Fruit fly (Drosophila melanogaster) whole organism, embryonic: Measurements from ENCODE around the gene saturn.

ENCODE experiments used
- Ada2b ChIP-seq: fragments of 200-800 bp; sonication (Bioruptor generic); IDR thresholded peaks from 2 replicates; pipeline ENCODE4 v1.3.6; 2022; ENCODE audit warnings: missing biosample characterization, missing genetic modification characterization
- Aef1 ChIP-seq: fragments of 200-800 bp; sonication (Bioruptor generic); IDR thresholded peaks from 3 replicates; pipeline ENCODE4 v1.3.6; 2022; ENCODE audit warnings: missing biosample characterization, missing genetic modification characterization
- C15 ChIP-seq: fragments of 200-800 bp; sonication (Bioruptor generic); IDR thresholded peaks from 3 replicates; pipeline ENCODE4 v1.3.6; 2022; ENCODE audit warnings: missing biosample characterization, missing genetic modification characterization
- CG10267 ChIP-seq: fragments of 200-800 bp; sonication (Bioruptor generic); optimal IDR thresholded peaks from 2 replicates; lab custom pipeline; 2018; ENCODE audit warnings: missing biosample characterization, mild to moderate bottlenecking, missing genetic modification characterization, moderate library complexity
- CG11398 ChIP-seq: fragments of 200-800 bp; sonication (Bioruptor generic); optimal IDR thresholded peaks from 2 replicates; lab custom pipeline; 2016; ENCODE audit warnings: missing biosample characterization, missing genetic modification characterization
- CG11560 ChIP-seq: fragments of 200-800 bp; sonication (Bioruptor generic); IDR thresholded peaks from 3 replicates; pipeline ENCODE4 v1.3.6; 2022; ENCODE audit warnings: missing biosample characterization, missing genetic modification characterization
- CG12659 ChIP-seq: fragments of 200-800 bp; sonication (Bioruptor generic); optimal IDR thresholded peaks from 3 replicates; lab custom pipeline; 2017; ENCODE audit warnings: mild to moderate bottlenecking, missing biosample characterization, missing genetic modification reagents, missing genetic modification characterization
- CG14965 ChIP-seq: fragments of 200-800 bp; sonication (Bioruptor generic); optimal IDR thresholded peaks from 2 replicates; lab custom pipeline; 2016; ENCODE audit warnings: missing biosample characterization, missing genetic modification characterization, borderline replicate concordance
- CG1647 ChIP-seq: fragments of 200-800 bp; sonication (Bioruptor generic); optimal IDR thresholded peaks from 3 replicates; lab custom pipeline; 2016; ENCODE audit warnings: missing biosample characterization, missing genetic modification characterization
- CG16813 ChIP-seq: fragments of 200-800 bp; sonication (Bioruptor generic); IDR thresholded peaks from 3 replicates; pipeline ENCODE4 v1.3.6; 2022; ENCODE audit warnings: missing biosample characterization, missing genetic modification characterization; ENCODE audit not compliant: partially characterized antibody
- CG17328 ChIP-seq: fragments of 200-800 bp; sonication (Bioruptor generic); IDR thresholded peaks from 2 replicates; pipeline ENCODE4 v1.3.6; 2022; ENCODE audit warnings: missing biosample characterization, missing genetic modification characterization
- CG17829 ChIP-seq: fragments of 200-800 bp; optimal IDR thresholded peaks from 2 replicates; lab custom pipeline; 2019; ENCODE audit warnings: missing biosample characterization, mild to moderate bottlenecking, missing genetic modification characterization, moderate library complexity
- CG1792 ChIP-seq: fragments of 200-800 bp; sonication (Bioruptor generic); optimal IDR thresholded peaks from 2 replicates; lab custom pipeline; 2016; ENCODE audit warnings: missing biosample characterization, missing genetic modification characterization
- CG31224 ChIP-seq: fragments of 200-800 bp; sonication (Bioruptor generic); IDR thresholded peaks from 2 replicates; pipeline ENCODE4 v1.3.6; 2022; ENCODE audit warnings: missing biosample characterization, missing genetic modification characterization
- CG31388 ChIP-seq: fragments of 200-800 bp; sonication (Bioruptor generic); optimal IDR thresholded peaks from 2 replicates; lab custom pipeline; 2016; ENCODE audit warnings: missing biosample characterization, missing genetic modification characterization
- CG33557 ChIP-seq: fragments of 200-800 bp; sonication (Bioruptor generic); optimal IDR thresholded peaks from 2 replicates; lab custom pipeline; 2019; ENCODE audit warnings: missing biosample characterization, mild to moderate bottlenecking, missing genetic modification characterization, moderate library complexity
- CG4707 ChIP-seq: fragments of 200-800 bp; sonication (Bioruptor generic); optimal IDR thresholded peaks from 2 replicates; lab custom pipeline; 2018; ENCODE audit warnings: missing biosample characterization, mild to moderate bottlenecking, missing genetic modification characterization, moderate library complexity
- CG4730 ChIP-seq: fragments of 200-800 bp; sonication (Bioruptor generic); IDR thresholded peaks from 2 replicates; pipeline ENCODE4 v1.3.6; 2022; ENCODE audit warnings: missing biosample characterization, missing genetic modification characterization
- CG9932 ChIP-seq: fragments of 200-800 bp; sonication (Bioruptor generic); IDR thresholded peaks from 2 replicates; pipeline ENCODE4 v1.3.6; 2022; ENCODE audit warnings: missing biosample characterization, missing genetic modification characterization
- CHES-1-like ChIP-seq: fragments of 200-800 bp; sonication (Bioruptor generic); optimal IDR thresholded peaks from 2 replicates; lab custom pipeline; 2016; ENCODE audit warnings: missing biosample characterization, missing genetic modification characterization
- CoRest ChIP-seq: fragments of 200-800 bp; sonication (Bioruptor generic); optimal IDR thresholded peaks from 3 replicates; lab custom pipeline; 2018; ENCODE audit warnings: missing biosample characterization, mild to moderate bottlenecking, missing genetic modification characterization, moderate library complexity
- D ChIP-seq, 2 experiments: fragments of 200-800 bp in 1 of 2; fragments of >200 bp in 1 of 2; sonication (Bioruptor generic) in 1 of 2; optimal IDR thresholded peaks; 2 replicates in 1 of 2; 3 replicates in 1 of 2; lab custom pipeline; 2017; ENCODE audit warnings: mild to moderate bottlenecking in 1 of 2, missing biosample characterization in 1 of 2, missing genetic modification characterization in 1 of 2, missing genetic modification reagents in 1 of 2
- D19B ChIP-seq: fragments of 200-800 bp; sonication (Bioruptor generic); optimal IDR thresholded peaks from 2 replicates; lab custom pipeline; 2017; ENCODE audit warnings: missing biosample characterization, mild to moderate bottlenecking, missing genetic modification characterization
- Dip2 ChIP-seq: fragments of 200-800 bp; sonication (Bioruptor generic); IDR thresholded peaks from 2 replicates; pipeline ENCODE4 v1.3.6; 2022; ENCODE audit warnings: missing biosample characterization, missing genetic modification characterization
- H2.0 ChIP-seq: fragments of 200-800 bp; sonication (Bioruptor generic); IDR thresholded peaks from 2 replicates; pipeline ENCODE4 v1.3.6; 2022; ENCODE audit warnings: missing biosample characterization, missing genetic modification characterization
- HLH54F ChIP-seq: fragments of 200-800 bp; sonication (Bioruptor generic); optimal IDR thresholded peaks from 3 replicates; lab custom pipeline; 2016; ENCODE audit warnings: missing biosample characterization, missing genetic modification characterization
- Mad ChIP-seq: fragments of 200-800 bp; sonication (Bioruptor generic); optimal IDR thresholded peaks from 2 replicates; lab custom pipeline; 2016; ENCODE audit warnings: missing biosample characterization, missing genetic modification characterization
- Meics ChIP-seq: fragments of 200-800 bp; sonication (Bioruptor generic); optimal IDR thresholded peaks from 2 replicates; lab custom pipeline; 2017; ENCODE audit warnings: missing biosample characterization, mild to moderate bottlenecking, missing genetic modification characterization
- Nf-YA ChIP-seq: fragments of 200-800 bp; sonication (Bioruptor generic); IDR thresholded peaks from 2 replicates; pipeline ENCODE4 v1.3.6; 2022; ENCODE audit warnings: missing biosample characterization, missing genetic modification characterization
- Opbp ChIP-seq: fragments of 200-800 bp; sonication (Bioruptor generic); IDR thresholded peaks from 3 replicates; pipeline ENCODE4 v1.3.6; 2022; ENCODE audit warnings: missing biosample characterization, missing genetic modification characterization; ENCODE audit not compliant: partially characterized antibody
- Poxn ChIP-seq: fragments of 200-800 bp; sonication (Bioruptor generic); IDR thresholded peaks from 2 replicates; pipeline ENCODE4 v1.3.6; 2022; ENCODE audit warnings: missing biosample characterization, missing genetic modification characterization
- Ravus ChIP-seq: fragments of 200-800 bp; sonication (Bioruptor generic); IDR thresholded peaks from 2 replicates; pipeline ENCODE4 v1.3.6; 2022; ENCODE audit warnings: missing biosample characterization, missing genetic modification characterization
- bigmax ChIP-seq: fragments of 200-800 bp; sonication (Bioruptor generic); optimal IDR thresholded peaks from 2 replicates; lab custom pipeline; 2018; ENCODE audit warnings: missing biosample characterization, mild to moderate bottlenecking, missing genetic modification characterization
- dmrt11E ChIP-seq: fragments of 200-800 bp; sonication (Bioruptor generic); optimal IDR thresholded peaks from 3 replicates; lab custom pipeline; 2018; ENCODE audit warnings: missing biosample characterization, mild to moderate bottlenecking, missing genetic modification characterization, moderate library complexity
- fu2 ChIP-seq: fragments of 200-800 bp; sonication (Bioruptor generic); optimal IDR thresholded peaks from 2 replicates; lab custom pipeline; 2016; ENCODE audit warnings: missing biosample characterization, missing genetic modification characterization
- gt ChIP-seq: fragments of 200-800 bp; sonication (Bioruptor generic); IDR thresholded peaks from 2 replicates; pipeline ENCODE4 v1.3.6; 2022; ENCODE audit warnings: missing biosample characterization, missing genetic modification characterization
- ham ChIP-seq: fragments of 200-800 bp; sonication (Bioruptor generic); IDR thresholded peaks from 2 replicates; pipeline ENCODE4 v1.3.6; 2022; ENCODE audit warnings: missing biosample characterization, missing genetic modification characterization
- lab ChIP-seq: fragments of 200-800 bp; sonication (Bioruptor generic); optimal IDR thresholded peaks from 3 replicates; lab custom pipeline; 2017; ENCODE audit warnings: missing biosample characterization, missing genetic modification characterization, mild to moderate bottlenecking, moderate library complexity, missing genetic modification reagents
- maf-S ChIP-seq: fragments of 200-800 bp; sonication (Bioruptor generic); optimal IDR thresholded peaks from 2 replicates; lab custom pipeline; 2016; ENCODE audit warnings: missing biosample characterization, missing genetic modification characterization
- pan ChIP-seq, 4 experiments: fragments of >200 bp in 3 of 4; fragments of 200-800 bp in 1 of 4; sonication (Bioruptor generic) in 1 of 4; optimal IDR thresholded peaks in 3 of 4; IDR thresholded peaks in 1 of 4; 2 replicates each; pipeline versions ENCODE4 v1.3.6 to Lab custom; 2017 to 2022; ENCODE audit warnings: missing biosample characterization in 2 of 4, missing genetic modification characterization in 2 of 4, mixed read lengths in 1 of 4
- prd ChIP-seq, 3 experiments: fragments of >200 bp in 2 of 3; fragments of 200-800 bp in 1 of 3; sonication (Bioruptor generic) in 1 of 3; optimal IDR thresholded peaks in 2 of 3; IDR thresholded peaks in 1 of 3; 2 replicates in 2 of 3; 3 replicates in 1 of 3; pipeline versions ENCODE4 v1.3.6 to Lab custom; 2017 to 2022; ENCODE audit warnings: missing biosample characterization in 1 of 3, missing genetic modification characterization in 1 of 3
- rib ChIP-seq: fragments of 200-800 bp; sonication (Bioruptor generic); IDR thresholded peaks from 2 replicates; pipeline ENCODE4 v1.3.6; 2022; ENCODE audit warnings: missing biosample characterization, missing genetic modification characterization
- slou ChIP-seq: fragments of 200-800 bp; sonication (Bioruptor generic); optimal IDR thresholded peaks from 3 replicates; lab custom pipeline; 2016; ENCODE audit warnings: missing biosample characterization, missing genetic modification characterization
- sqz ChIP-seq: fragments of 200-800 bp; sonication (Bioruptor generic); optimal IDR thresholded peaks from 3 replicates; lab custom pipeline; 2018; ENCODE audit warnings: missing biosample characterization, mild to moderate bottlenecking, missing genetic modification characterization
- tio ChIP-seq: fragments of 200-800 bp; sonication (Bioruptor generic); optimal IDR thresholded peaks from 2 replicates; lab custom pipeline; 2017; ENCODE audit warnings: missing biosample characterization, missing genetic modification characterization, inconsistent platforms
- tll ChIP-seq, 2 experiments: fragments of 200-800 bp in 1 of 2; fragments of >200 bp in 1 of 2; sonication (Bioruptor generic) in 1 of 2; optimal IDR thresholded peaks; 2 replicates each; lab custom pipeline; 2017 to 2019; ENCODE audit warnings: missing biosample characterization in 2 of 2, missing genetic modification characterization in 2 of 2, mild to moderate bottlenecking in 1 of 2, moderate library complexity in 1 of 2
- ttk ChIP-seq: fragments of 200-800 bp; sonication (Bioruptor generic); IDR thresholded peaks from 2 replicates; pipeline ENCODE4 v2.1.2; 2022; ENCODE audit warnings: missing biosample characterization, missing genetic modification characterization
- unc-4 ChIP-seq: fragments of 200-800 bp; sonication (Bioruptor generic); IDR thresholded peaks from 2 replicates; pipeline ENCODE4 v1.3.6; 2022; ENCODE audit warnings: missing biosample characterization, missing genetic modification characterization; ENCODE audit not compliant: partially characterized antibody

Gene saturn

DNA sequence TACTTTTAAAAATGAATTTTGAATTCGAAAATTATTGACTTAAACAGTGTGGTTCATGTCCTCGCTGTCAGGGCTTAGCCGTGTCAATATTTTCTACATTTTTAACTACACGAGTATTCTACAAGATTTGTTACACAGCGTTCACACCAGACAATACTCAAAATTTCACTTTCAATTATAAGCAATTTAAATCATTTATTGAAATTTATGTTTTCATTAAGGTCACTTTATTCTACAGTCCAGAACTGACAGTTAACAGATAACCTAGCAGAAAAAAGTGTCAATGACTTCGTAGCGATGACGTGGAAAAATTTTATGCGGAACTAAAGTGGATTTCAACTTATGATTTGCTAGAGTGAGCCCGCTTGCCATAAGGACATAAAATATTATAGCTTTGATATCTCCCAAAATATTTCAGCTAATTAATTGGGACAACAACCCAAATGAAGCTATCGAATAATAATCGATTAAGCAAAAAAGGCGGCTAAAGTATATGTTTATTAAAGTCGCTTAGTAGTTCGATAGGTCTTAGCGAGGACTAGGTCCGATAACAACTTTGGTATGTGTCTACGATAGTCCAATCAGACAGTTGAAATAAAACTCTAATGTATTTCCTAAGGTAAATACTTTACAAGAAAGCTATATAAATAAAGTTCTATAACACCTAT, 13.0 kb upstream of the saturn start (continued):
- peak; percentile 39 for TF ChIP-seq dmrt11E (tag; lab: Kevin White, UChicago)
- TF ChIP-seq bigmax (GFP tag; lab: Kevin White, UChicago): no peak
- TF ChIP-seq CG17328 (GFP tag; lab: Robert Waterston, UW): peak; percentile 89
- no peak for TF ChIP-seq D (optimal IDR thresholded peaks at IDR 0.05; lab: Kevin White, UChicago)
- peak; percentile 21 for TF ChIP-seq D (GFP tag; optimal IDR thresholded peaks at IDR 0.05; lab: Kevin White, UChicago)
- peak; percentile 51; the same call in 2 of the 3 replicates for TF ChIP-seq Opbp
- TF ChIP-seq tio (GFP tag; lab: Kevin White, UChicago): no peak
- TF ChIP-seq CG9932 (GFP tag; lab: Robert Waterston, UW): peak; percentile 76
- TF ChIP-seq CG16813: no peak; the same call in 1 of the 3 replicates
- no peak for TF ChIP-seq fu2 (GFP tag; lab: Kevin White, UChicago)
- TF ChIP-seq D19B (GFP tag; lab: Kevin White, UChicago): peak; percentile 2
- no peak for TF ChIP-seq unc-4 (GFP tag; lab: Robert Waterston, UW)
- no peak for TF ChIP-seq CHES-1-like (GFP tag; lab: Kevin White, UChicago)
- TF ChIP-seq CG31388: no peak
- TF ChIP-seq CG31224 (GFP tag; lab: Robert Waterston, UW): no peak
- TF ChIP-seq rib (GFP tag; lab: Robert Waterston, UW): no peak
- no peak for TF ChIP-seq prd (optimal IDR thresholded peaks at IDR 0.05; lab: Kevin White, UChicago)
- TF ChIP-seq prd (GFP tag; IDR thresholded peaks at IDR 0.05; lab: Robert Waterston, UW): peak; percentile 63
- TF ChIP-seq Dip2 (GFP tag; lab: Robert Waterston, UW): no peak
- no peak for TF ChIP-seq Mad
- peak; percentile 80 for TF ChIP-seq H2.0
- no peak for TF ChIP-seq CG14965 (GFP tag; lab: Kevin White, UChicago)
- peak; percentile 21 for TF ChIP-seq CG10267 (tag; lab: Kevin White, UChicago)
- 0 out of 2 replicates have a peak, but pooled peaks have one; percentile 34 for TF ChIP-seq CG4730 (GFP tag; lab: Robert Waterston, UW)
- peak in 1 of 2 experiments; percentile 9 for TF ChIP-seq tll (GFP tag; optimal IDR thresholded peaks at IDR 0.05; lab: Kevin White, UChicago)
- peak; percentile 61; the same call in 1 of the 2 replicates for TF ChIP-seq Ada2b (GFP tag; lab: Robert Waterston, UW)
- no peak for TF ChIP-seq CG11398
- no peak for TF ChIP-seq Poxn (GFP tag; lab: Robert Waterston, UW)
- no peak for TF ChIP-seq gt (GFP tag; lab: Robert Waterston, UW)
- TF ChIP-seq CoRest (tag; lab: Kevin White, UChicago): peak; percentile 44
- TF ChIP-seq pan (optimal IDR thresholded peaks at IDR 0.05; lab: Kevin White, UChicago): no peak
- peak in 1 of 2 experiments; percentile 83 for TF ChIP-seq pan (GFP tag; optimal IDR thresholded peaks at IDR 0.05 in 1 of 2, IDR thresholded peaks at IDR 0.05 in 1 of 2)
- no peak for TF ChIP-seq CG33557
- no peak for TF ChIP-seq ham
- TF ChIP-seq CG4707 (GFP tag; lab: Kevin White, UChicago): no peak
- peak; percentile 65 for TF ChIP-seq Aef1 (GFP tag; lab: Robert Waterston, UW)
- 0 out of 2 replicates have a peak, but pooled peaks have one; percentile 15 for TF ChIP-seq ttk
- TF ChIP-seq CG11560 (tag; lab: Robert Waterston, UW): peak; percentile 96; the same call in 2 of the 3 replicates
- TF ChIP-seq CG1792 (GFP tag; lab: Kevin White, UChicago): peak; percentile 18
- TF ChIP-seq C15 (GFP tag; lab: Robert Waterston, UW): no peak
- peak; percentile 10 for TF ChIP-seq HLH54F (GFP tag; lab: Kevin White, UChicago)
- TF ChIP-seq maf-S (GFP tag; lab: Kevin White, UChicago): no peak
- TF ChIP-seq slou (GFP tag; lab: Kevin White, UChicago): no peak
- no peak for TF ChIP-seq Ravus (GFP tag; lab: Robert Waterston, UW)
- TF ChIP-seq CG17829 (tag; lab: Kevin White, UChicago): no peak
- TF ChIP-seq Meics (GFP tag; lab: Kevin White, UChicago): peak; percentile 47
- peak; percentile 32 for TF ChIP-seq CG12659
- no peak for TF ChIP-seq CG1647 (GFP tag; lab: Kevin White, UChicago)
- TF ChIP-seq lab (GFP tag; lab: Kevin White, UChicago): peak; percentile 67
- no peak for TF ChIP-seq sqz (GFP tag; lab: Kevin White, UChicago)
- TF ChIP-seq Nf-YA: peak; percentile 55; the same call in 1 of the 2 replicates
